Worm (Caenorhabditis elegans) whole organism, young adult: ENCODE results near the gene H10D18.5.

Experiments used
- F10E7.11 ChIP-seq: sonication (generic microtip); optimal IDR thresholded peaks from 2 replicates; lab custom pipeline; 2017; ENCODE audit warnings: mild to moderate bottlenecking, missing genetic modification characterization, moderate library complexity, missing compliant biosample characterization
- F23B12.7 ChIP-seq: sonication (generic microtip); optimal IDR thresholded peaks from 2 replicates; lab custom pipeline; 2017; ENCODE audit warnings: missing genetic modification characterization, mild to moderate bottlenecking, missing compliant biosample characterization, antibody characterized with exemption, moderate library complexity; ENCODE audit not compliant: insufficient read depth
- F57A8.1 ChIP-seq: fragments of 200-800 bp; sonication (Bioruptor generic); optimal IDR thresholded peaks from 2 replicates; lab custom pipeline; 2018; ENCODE audit warnings: mild to moderate bottlenecking, missing genetic modification characterization, moderate library complexity, missing compliant biosample characterization
- F57C9.4 ChIP-seq: sonication (generic microtip); optimal IDR thresholded peaks from 2 replicates; lab custom pipeline; 2017; ENCODE audit warnings: mild to moderate bottlenecking, missing genetic modification characterization, missing compliant biosample characterization
- K11D2.4 ChIP-seq: fragments of 200-800 bp; sonication (Bioruptor generic); IDR thresholded peaks from 2 replicates; pipeline ENCODE4 v1.3.6; 2022; ENCODE audit warnings: missing genetic modification reagents, missing genetic modification characterization, missing compliant biosample characterization
- K12H6.12 ChIP-seq: fragments of 200-800 bp; sonication (Bioruptor generic); optimal IDR thresholded peaks from 2 replicates; lab custom pipeline; 2018; ENCODE audit warnings: mild to moderate bottlenecking, missing genetic modification characterization, missing compliant biosample characterization
- Y79H2A.3 ChIP-seq: fragments of 200-800 bp; sonication (Bioruptor generic); conservative IDR thresholded peaks from 2 replicates; pipeline ENCODE4 v1.3.6; 2022; ENCODE audit warnings: missing genetic modification reagents, missing genetic modification characterization, missing compliant biosample characterization
- Y95B8A.8 ChIP-seq: fragments of 200-800 bp; sonication (Bioruptor generic); IDR thresholded peaks from 2 replicates; pipeline ENCODE4 v1.3.6; 2022; ENCODE audit warnings: missing genetic modification reagents, missing genetic modification characterization, missing compliant biosample characterization
- akir-1 ChIP-seq: fragments of 200-800 bp; sonication (Bioruptor generic); optimal IDR thresholded peaks from 2 replicates; lab custom pipeline; 2018; ENCODE audit warnings: mild to moderate bottlenecking, missing genetic modification characterization, moderate library complexity, missing compliant biosample characterization
- aptf-3 ChIP-seq: fragments of 200-800 bp; sonication (Bioruptor generic); IDR thresholded peaks from 2 replicates; pipeline ENCODE4 v1.3.6; 2022; ENCODE audit warnings: missing genetic modification characterization, missing compliant biosample characterization
- atf-7 ChIP-seq: sonication (generic microtip); optimal IDR thresholded peaks from 2 replicates; lab custom pipeline; 2017; ENCODE audit warnings: mild to moderate bottlenecking, missing genetic modification characterization, missing compliant biosample characterization
- attf-5 ChIP-seq: fragments of 200-800 bp; sonication (Bioruptor generic); optimal IDR thresholded peaks from 2 replicates; lab custom pipeline; 2018; ENCODE audit warnings: mild to moderate bottlenecking, missing genetic modification characterization, missing compliant biosample characterization
- attf-6 ChIP-seq: fragments of 200-800 bp; sonication (Bioruptor generic); IDR thresholded peaks from 2 replicates; pipeline ENCODE4 v1.3.6; 2022; ENCODE audit warnings: missing genetic modification reagents, missing genetic modification characterization, missing compliant biosample characterization
- bed-2 ChIP-seq: fragments of 200-800 bp; sonication (Bioruptor generic); IDR thresholded peaks from 2 replicates; pipeline ENCODE4 v1.3.6; 2022; ENCODE audit warnings: missing genetic modification reagents, missing genetic modification characterization, missing compliant biosample characterization
- ccch-3 ChIP-seq: fragments of 200-800 bp; sonication (Bioruptor generic); optimal IDR thresholded peaks from 2 replicates; lab custom pipeline; 2018; ENCODE audit warnings: mild to moderate bottlenecking, missing genetic modification characterization, missing compliant biosample characterization
- ceh-100 ChIP-seq: fragments of 200-800 bp; sonication (Bioruptor generic); IDR thresholded peaks from 2 replicates; pipeline ENCODE4 v1.3.6; 2022; ENCODE audit warnings: missing genetic modification reagents, missing genetic modification characterization, missing compliant biosample characterization
- ceh-27 ChIP-seq: fragments of 200-800 bp; sonication (Bioruptor generic); optimal IDR thresholded peaks from 2 replicates; lab custom pipeline; 2018; ENCODE audit warnings: mild to moderate bottlenecking, missing genetic modification characterization, moderate library complexity, missing compliant biosample characterization
- ceh-40 ChIP-seq: fragments of 200-800 bp; sonication (Bioruptor generic); IDR thresholded peaks from 2 replicates; pipeline ENCODE4 v1.3.6; 2022; ENCODE audit warnings: missing genetic modification characterization, missing compliant biosample characterization
- ceh-91 ChIP-seq: fragments of 200-800 bp; sonication (Bioruptor generic); IDR thresholded peaks from 2 replicates; pipeline ENCODE4 v1.3.6; 2022; ENCODE audit warnings: missing genetic modification reagents, missing genetic modification characterization, missing compliant biosample characterization
- dox-1 ChIP-seq: fragments of 200-800 bp; sonication (Bioruptor generic); IDR thresholded peaks from 2 replicates; pipeline ENCODE4 v1.3.6; 2022; ENCODE audit warnings: missing genetic modification reagents, missing genetic modification characterization, missing compliant biosample characterization
- dpl-1 ChIP-seq: fragments of 150-350 bp; optimal IDR thresholded peaks from 2 replicates; lab custom pipeline; 2014; ENCODE audit warnings: missing biosample characterization, missing genetic modification reagents, missing genetic modification characterization
- efl-1 ChIP-seq: fragments of 150-350 bp; optimal IDR thresholded peaks from 2 replicates; lab custom pipeline; 2014; ENCODE audit warnings: missing biosample characterization, missing genetic modification reagents, missing genetic modification characterization
- egrh-3 ChIP-seq: fragments of 200-800 bp; sonication (Bioruptor generic); IDR thresholded peaks from 2 replicates; pipeline ENCODE4 v1.3.6; 2022; ENCODE audit warnings: missing genetic modification reagents, missing genetic modification characterization, missing compliant biosample characterization
- ekl-4 ChIP-seq: fragments of 200-800 bp; sonication (Bioruptor generic); IDR thresholded peaks from 2 replicates; pipeline ENCODE4 v1.3.6; 2022; ENCODE audit warnings: missing genetic modification reagents, missing genetic modification characterization, missing compliant biosample characterization
- hmg-1.2 ChIP-seq: fragments of 200-800 bp; sonication (Bioruptor generic); IDR thresholded peaks from 2 replicates; pipeline ENCODE4 v1.3.6; 2022; ENCODE audit warnings: missing genetic modification reagents, missing genetic modification characterization, missing compliant biosample characterization
- hrde-1 ChIP-seq: sonication (generic microtip); optimal IDR thresholded peaks from 2 replicates; lab custom pipeline; 2016; ENCODE audit warnings: missing genetic modification characterization, mild to moderate bottlenecking, missing compliant biosample characterization, moderate library complexity, missing genotype, missing genetic modification reagents, borderline replicate concordance
- lag-1 ChIP-seq: fragments of 200-800 bp; sonication (Bioruptor generic); IDR thresholded peaks from 2 replicates; pipeline ENCODE4 v1.3.6; 2022; ENCODE audit warnings: missing genetic modification reagents, missing genetic modification characterization, missing compliant biosample characterization
- let-607 ChIP-seq, 2 experiments: fragments of 200-800 bp in 1 of 2; sonication (Bioruptor generic) in 1 of 2; sonication (generic microtip) in 1 of 2; optimal IDR thresholded peaks; 2 replicates each; lab custom pipeline; 2016 to 2018; ENCODE audit warnings: mild to moderate bottlenecking in 2 of 2, missing compliant biosample characterization in 2 of 2, missing genetic modification characterization in 2 of 2, moderate library complexity in 2 of 2, missing genotype in 1 of 2
- lin-35 ChIP-seq, 3 experiments: fragments of 150-350 bp in 2 of 3; sonication (generic microtip) in 1 of 3; optimal IDR thresholded peaks; 2 replicates each; lab custom pipeline; 2014 to 2018; ENCODE audit warnings: missing biosample characterization in 3 of 3, missing genetic modification characterization in 3 of 3, missing genetic modification reagents in 3 of 3
- madf-10 ChIP-seq: sonication (generic microtip); optimal IDR thresholded peaks from 2 replicates; lab custom pipeline; 2016; ENCODE audit warnings: mild to moderate bottlenecking, missing genetic modification characterization, missing compliant biosample characterization
- madf-8 ChIP-seq: fragments of 200-800 bp; sonication (Bioruptor generic); conservative IDR thresholded peaks from 2 replicates; pipeline ENCODE4 v1.3.6; 2022; ENCODE audit warnings: missing genetic modification reagents, missing genetic modification characterization, missing compliant biosample characterization
- nfya-1 ChIP-seq: sonication (generic microtip); optimal IDR thresholded peaks from 2 replicates; lab custom pipeline; 2017; ENCODE audit warnings: antibody characterized with exemption, missing compliant biosample characterization, missing genetic modification characterization, borderline replicate concordance; ENCODE audit not compliant: insufficient read depth
- nhr-179 ChIP-seq: sonication (generic microtip); optimal IDR thresholded peaks from 2 replicates; lab custom pipeline; 2016; ENCODE audit warnings: mild to moderate bottlenecking, missing genetic modification characterization, missing compliant biosample characterization
- nhr-80 ChIP-seq: sonication (generic microtip); optimal IDR thresholded peaks from 2 replicates; lab custom pipeline; 2016; ENCODE audit warnings: missing genetic modification characterization, missing compliant biosample characterization
- rec-8 ChIP-seq, 2 experiments: sonication (generic microtip); optimal IDR thresholded peaks; 2 replicates each; lab custom pipeline; 2016; ENCODE audit warnings: mild to moderate bottlenecking in 2 of 2, missing genetic modification characterization in 2 of 2, missing genetic modification reagents in 2 of 2, missing genotype in 2 of 2, missing biosample characterization in 1 of 2, missing compliant biosample characterization in 1 of 2, moderate library complexity in 1 of 2
- unc-62 ChIP-seq: fragments of 150-350 bp; optimal IDR thresholded peaks from 2 replicates; lab custom pipeline; 2014; ENCODE audit warnings: missing biosample characterization, missing genetic modification reagents, missing genetic modification characterization
- xnd-1 ChIP-seq: sonication (generic microtip); optimal IDR thresholded peaks from 2 replicates; lab custom pipeline; 2016; ENCODE audit warnings: missing genotype, missing genetic modification reagents, missing genetic modification characterization, missing compliant biosample characterization
- zfh-2 ChIP-seq: fragments of 200-800 bp; sonication (Bioruptor generic); conservative IDR thresholded peaks from 2 replicates; pipeline ENCODE4 v1.3.6; 2022; ENCODE audit warnings: missing genetic modification reagents, missing genetic modification characterization, missing compliant biosample characterization
- ztf-25 ChIP-seq: fragments of 200-800 bp; sonication (Bioruptor generic); IDR thresholded peaks from 2 replicates; pipeline ENCODE4 v1.3.6; 2022; ENCODE audit warnings: missing genetic modification reagents, missing genetic modification characterization, missing compliant biosample characterization

Gene H10D18.5

DNA sequence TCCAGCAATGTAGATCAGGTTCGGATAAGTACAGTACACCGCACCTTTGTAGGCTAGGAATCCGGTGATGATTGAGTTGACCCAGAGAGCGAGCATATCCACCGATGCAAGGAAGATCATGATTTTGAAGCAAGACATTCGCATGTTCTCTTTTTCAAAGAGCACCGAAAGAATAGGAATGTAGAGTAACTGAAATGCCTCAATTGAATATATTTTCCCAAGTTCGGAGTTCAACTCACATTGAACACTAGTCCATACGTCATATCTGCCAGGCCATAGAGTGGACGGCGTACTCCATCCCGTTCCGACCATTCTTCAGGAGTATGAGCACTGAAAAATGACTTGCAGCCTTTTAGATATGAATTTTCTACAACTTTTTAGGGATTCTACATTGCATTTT is 31.8 kb downstream of the H10D18.5 start (continued):
- TF ChIP-seq ccch-3 (GFP tag; lab: Kevin White, UChicago) (no peak), akir-1 (GFP tag; lab: Kevin White, UChicago) (no peak), nfya-1 (no peak)

DNA sequence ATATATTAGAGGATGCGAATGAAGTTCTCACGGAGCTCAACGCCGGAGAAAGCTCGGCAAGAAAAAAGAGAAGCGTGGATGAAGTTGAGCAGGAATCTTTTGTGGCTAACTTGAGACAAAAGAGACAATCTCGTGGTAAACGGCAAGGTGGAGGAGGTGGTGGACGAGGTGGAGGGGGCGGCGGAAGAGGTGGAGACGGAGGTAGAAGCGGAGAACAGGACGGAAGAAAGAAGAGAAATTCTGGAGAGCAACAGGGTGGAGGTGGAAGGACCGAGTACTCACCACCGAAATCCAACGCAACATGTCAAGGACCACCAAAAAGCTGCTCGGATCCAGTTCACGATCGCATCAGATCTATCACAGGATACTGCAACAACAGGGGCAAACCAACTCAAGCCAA is 41.1 kb downstream of the H10D18.5 start:
- no peak for TF ChIP-seq ceh-100
- peak; percentile 37; the same call in 1 of the 2 replicates for TF ChIP-seq egrh-3
- peak; percentile 61; the same call in 1 of the 2 replicates for TF ChIP-seq zfh-2 (GFP tag; lab: Robert Waterston, UW)
- TF ChIP-seq let-607 (tag; optimal IDR thresholded peaks at IDR 0.05; lab: Kevin White, UChicago): no peak
- no peak for TF ChIP-seq ccch-3 (GFP tag; lab: Kevin White, UChicago)

DNA sequence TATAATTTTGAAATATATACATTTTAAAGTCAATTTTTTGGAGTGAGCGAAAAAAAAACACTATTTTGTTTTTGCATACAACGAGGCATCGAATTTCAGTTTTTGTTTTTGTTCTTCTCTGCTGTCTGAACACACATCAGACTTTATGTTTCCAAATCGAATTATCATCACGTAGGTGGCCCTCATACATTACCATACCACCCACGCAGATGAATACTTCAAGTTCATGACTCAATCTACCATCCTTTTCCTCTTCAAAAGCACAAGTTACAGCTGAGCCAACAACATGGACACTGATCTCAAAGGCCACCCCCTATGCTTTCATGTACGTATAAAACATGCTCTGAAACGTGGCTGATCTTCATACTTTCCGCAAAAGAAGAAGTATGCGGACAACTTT is 41.7 kb downstream of the H10D18.5 start, which contains the start of gene R08F11.7:
R08F11.7 (plus strand) TSS at position 301 of the 400 bp plus-strand sequence.
- TF ChIP-seq F10E7.11: no peak
- no peak for TF ChIP-seq ztf-25 (GFP tag; lab: Robert Waterston, UW)
- no peak for TF ChIP-seq lin-35 (GFP tag; optimal IDR thresholded peaks at IDR 0.05; lab: Kevin White, UChicago)
- no peak for TF ChIP-seq attf-6 (GFP tag; lab: Robert Waterston, UW)
- TF ChIP-seq attf-5: no peak
- no peak for TF ChIP-seq xnd-1 (tag; lab: Kevin White, UChicago)

DNA sequence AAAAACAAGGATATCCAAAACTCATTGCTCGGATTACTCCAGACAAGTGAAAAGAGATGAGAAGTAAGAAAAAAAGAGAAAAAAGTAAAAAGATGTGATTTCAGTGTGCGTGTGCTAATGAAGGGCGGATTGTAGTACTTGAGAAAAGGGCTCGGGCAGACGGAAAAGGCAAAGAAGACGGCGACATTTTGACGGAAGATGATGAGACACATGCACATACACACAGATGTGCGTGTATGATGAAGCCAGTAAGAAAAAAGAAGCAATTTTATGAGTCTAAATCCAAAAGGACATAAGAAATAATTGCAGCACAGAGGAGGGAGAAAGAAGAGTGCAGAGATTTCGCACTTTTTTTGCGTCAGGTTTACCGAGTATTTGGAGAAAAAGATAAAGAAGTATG is 43.0 kb downstream of the H10D18.5 start:
- TF ChIP-seq nfya-1 (no peak), madf-8 (GFP tag; lab: Robert Waterston, UW) (no peak), ceh-27 (GFP tag; lab: Kevin White, UChicago) (no peak), K11D2.4 (GFP tag; lab: Robert Waterston, UW) (no peak), ceh-40 (GFP tag; lab: Robert Waterston, UW) (no peak), ceh-91 (no peak), efl-1 (GFP tag; lab: Kevin White, UChicago) (no peak)

DNA sequence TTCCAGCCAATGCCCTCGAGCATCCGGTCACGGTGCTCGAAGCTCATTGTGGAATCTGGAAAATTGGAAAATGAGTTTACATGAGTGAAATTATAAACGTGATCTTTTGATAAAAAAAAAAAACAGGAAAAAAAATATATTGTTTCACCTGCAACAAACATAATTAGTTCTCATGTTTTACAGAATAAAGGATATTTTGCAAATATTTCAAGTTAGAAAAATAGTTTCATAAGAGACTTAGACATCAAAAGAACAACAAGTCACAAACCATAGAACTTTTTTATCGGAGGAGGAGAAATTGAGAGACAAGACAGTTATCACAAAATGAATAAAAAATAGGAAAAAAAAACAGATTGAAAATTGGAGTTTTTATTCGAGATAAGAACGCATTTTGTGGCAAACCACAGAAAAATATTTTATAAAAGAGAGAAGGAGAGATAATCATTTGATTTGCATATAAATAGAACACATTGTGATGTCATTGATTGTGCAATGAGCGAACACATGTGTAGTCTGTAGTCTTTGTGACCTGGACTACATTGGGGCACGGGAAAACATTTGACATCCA is 47.3 kb downstream of the H10D18.5 start, which contains the start of gene R08F11.1:
R08F11.1 (minus strand) TSS at position 51 of the 568 bp plus-strand sequence.
- no peak for TF ChIP-seq nhr-179 (tag; lab: Kevin White, UChicago)
- no peak for TF ChIP-seq ceh-100
- TF ChIP-seq ekl-4 (GFP tag; lab: Robert Waterston, UW): no peak
- no peak for TF ChIP-seq dpl-1 (GFP tag; lab: Kevin White, UChicago)
- TF ChIP-seq nhr-80 (tag; lab: Kevin White, UChicago): peak; percentile 65
- TF ChIP-seq unc-62 (GFP tag; lab: Kevin White, UChicago): peak; percentile 39

DNA sequence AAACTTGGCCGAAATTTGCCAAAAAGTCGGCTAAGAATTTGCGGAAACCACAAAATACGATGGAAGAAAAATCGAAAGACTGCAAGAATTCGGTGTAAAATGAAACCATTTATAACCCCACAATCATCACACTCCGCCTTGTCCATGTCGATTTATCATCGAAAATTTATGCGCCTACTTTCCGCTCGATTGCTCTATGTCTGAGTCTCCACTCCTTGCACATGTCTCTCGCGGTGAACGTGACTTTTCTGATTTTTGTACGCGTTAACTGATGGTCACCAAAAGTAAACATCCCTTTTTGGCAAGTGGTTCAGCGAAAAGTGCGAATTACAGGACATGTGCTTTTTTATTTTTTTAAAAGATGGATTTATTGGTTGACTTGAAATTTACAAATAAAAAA is 54.6 kb downstream of the H10D18.5 start:
- TF ChIP-seq attf-6 (GFP tag; lab: Robert Waterston, UW): no peak
- TF ChIP-seq F23B12.7 (tag; lab: Kevin White, UChicago): no peak
- no peak for TF ChIP-seq F57A8.1
- TF ChIP-seq ceh-91: no peak
- TF ChIP-seq dox-1 (GFP tag; lab: Robert Waterston, UW): no peak
- TF ChIP-seq atf-7 (tag; lab: Kevin White, UChicago): no peak
- TF ChIP-seq ccch-3 (GFP tag; lab: Kevin White, UChicago): no peak
- no peak for TF ChIP-seq madf-10 (tag; lab: Kevin White, UChicago)
- TF ChIP-seq lag-1: no peak
- no peak for TF ChIP-seq Y79H2A.3
- TF ChIP-seq hrde-1 (tag; lab: Kevin White, UChicago): no peak
- TF ChIP-seq hmg-1.2 (GFP tag; lab: Robert Waterston, UW): peak; percentile 53; the same call in 1 of the 2 replicates
- TF ChIP-seq F57C9.4 (tag; lab: Kevin White, UChicago): no peak
- no peak for TF ChIP-seq Y95B8A.8
- no peak for TF ChIP-seq aptf-3
- no peak for TF ChIP-seq rec-8 (tag; optimal IDR thresholded peaks at IDR 0.05; lab: Kevin White, UChicago)
- TF ChIP-seq K12H6.12 (tag; lab: Kevin White, UChicago): no peak
- peak; percentile 74 for TF ChIP-seq nhr-80 (tag; lab: Kevin White, UChicago)
- TF ChIP-seq bed-2: no peak
